Fruit fly (Drosophila melanogaster) whole organism, embryonic: ENCODE results near the gene Pi3K68D.

Experiments
- B-H1 ChIP-seq: fragments of 200-800 bp; sonication (Bioruptor generic); IDR thresholded peaks from 3 replicates; pipeline ENCODE4 v1.3.6; 2022; ENCODE audit warnings: missing biosample characterization, missing genetic modification characterization
- CG1233 ChIP-seq: fragments of 200-800 bp; sonication (Bioruptor generic); optimal IDR thresholded peaks from 4 replicates; lab custom pipeline; 2018; ENCODE audit warnings: missing biosample characterization, mild to moderate bottlenecking, missing genetic modification characterization
- CG12391 ChIP-seq: fragments of 200-800 bp; sonication (Bioruptor generic); optimal IDR thresholded peaks from 3 replicates; lab custom pipeline; 2018; ENCODE audit warnings: missing biosample characterization, mild to moderate bottlenecking, missing genetic modification characterization, moderate library complexity
- CG13287 ChIP-seq: fragments of 200-800 bp; sonication (Bioruptor generic); IDR thresholded peaks from 2 replicates; pipeline ENCODE4 v1.3.6; 2022; ENCODE audit warnings: missing biosample characterization, missing genetic modification characterization; ENCODE audit not compliant: partially characterized antibody
- CG15601 ChIP-seq: fragments of 200-800 bp; sonication (Bioruptor generic); optimal IDR thresholded peaks from 3 replicates; lab custom pipeline; 2019; ENCODE audit warnings: missing biosample characterization, mild to moderate bottlenecking, missing genetic modification characterization, moderate library complexity
- CG1792 ChIP-seq: fragments of 200-800 bp; sonication (Bioruptor generic); optimal IDR thresholded peaks from 2 replicates; lab custom pipeline; 2016; ENCODE audit warnings: missing biosample characterization, missing genetic modification characterization
- CG18599 ChIP-seq: fragments of 200-800 bp; sonication (Bioruptor generic); optimal IDR thresholded peaks from 3 replicates; lab custom pipeline; 2017; ENCODE audit warnings: missing biosample characterization, missing genetic modification characterization, mild to moderate bottlenecking, moderate library complexity, missing genetic modification reagents
- CG2712 ChIP-seq: fragments of 200-800 bp; optimal IDR thresholded peaks from 3 replicates; lab custom pipeline; 2019; ENCODE audit warnings: missing biosample characterization, mild to moderate bottlenecking, missing genetic modification characterization, moderate library complexity
- CG30020 ChIP-seq: fragments of 200-800 bp; optimal IDR thresholded peaks from 2 replicates; lab custom pipeline; 2019; ENCODE audit warnings: missing biosample characterization, mild to moderate bottlenecking, missing genetic modification characterization, moderate library complexity
- CG33213 ChIP-seq: fragments of 200-800 bp; sonication (Bioruptor generic); optimal IDR thresholded peaks from 3 replicates; lab custom pipeline; 2016; ENCODE audit warnings: missing biosample characterization, missing genetic modification characterization
- CG33557 ChIP-seq: fragments of 200-800 bp; sonication (Bioruptor generic); optimal IDR thresholded peaks from 2 replicates; lab custom pipeline; 2019; ENCODE audit warnings: missing biosample characterization, mild to moderate bottlenecking, missing genetic modification characterization, moderate library complexity
- CG34224 ChIP-seq: fragments of 200-800 bp; sonication (Bioruptor generic); IDR thresholded peaks from 3 replicates; pipeline ENCODE4 v1.3.6; 2022; ENCODE audit warnings: missing biosample characterization, missing genetic modification characterization; ENCODE audit not compliant: partially characterized antibody
- CG4282 ChIP-seq: fragments of 200-800 bp; sonication (Bioruptor generic); optimal IDR thresholded peaks from 2 replicates; lab custom pipeline; 2016; ENCODE audit warnings: missing biosample characterization, missing genetic modification characterization
- CG6654 ChIP-seq: fragments of 200-800 bp; sonication (Bioruptor generic); optimal IDR thresholded peaks from 2 replicates; lab custom pipeline; 2017; ENCODE audit warnings: missing biosample characterization, mild to moderate bottlenecking, missing genetic modification characterization
- CG7372 ChIP-seq: fragments of 200-800 bp; sonication (Bioruptor generic); IDR thresholded peaks from 2 replicates; pipeline ENCODE4 v1.3.6; 2022; ENCODE audit warnings: missing biosample characterization, missing genetic modification characterization
- CG7928 ChIP-seq: fragments of 200-800 bp; sonication (Bioruptor generic); optimal IDR thresholded peaks from 2 replicates; lab custom pipeline; 2017; ENCODE audit warnings: missing biosample characterization, mild to moderate bottlenecking, missing genetic modification characterization
- CG7963 ChIP-seq: fragments of 200-800 bp; sonication (Bioruptor generic); IDR thresholded peaks from 3 replicates; pipeline ENCODE4 v1.3.6; 2022; ENCODE audit warnings: missing biosample characterization, missing genetic modification characterization; ENCODE audit not compliant: partially characterized antibody
- CG7987 ChIP-seq: fragments of 200-800 bp; sonication (Bioruptor generic); optimal IDR thresholded peaks from 2 replicates; lab custom pipeline; 2018; ENCODE audit warnings: missing biosample characterization, mild to moderate bottlenecking, missing genetic modification characterization, moderate library complexity
- Deaf1 ChIP-seq: fragments of 200-800 bp; optimal IDR thresholded peaks from 3 replicates; lab custom pipeline; 2019; ENCODE audit warnings: missing biosample characterization, mild to moderate bottlenecking, missing genetic modification characterization, moderate library complexity
- Dfd ChIP-seq, 2 experiments: fragments of >200 bp; optimal IDR thresholded peaks; 2 replicates each; lab custom pipeline; 2017; ENCODE audit warnings: missing biosample characterization in 2 of 2, missing genetic modification characterization in 2 of 2
- Doc3 ChIP-seq: fragments of 200-800 bp; sonication (Bioruptor generic); IDR thresholded peaks from 3 replicates; pipeline ENCODE4 v1.3.6; 2022; ENCODE audit warnings: missing biosample characterization, missing genetic modification characterization; ENCODE audit not compliant: partially characterized antibody
- Eip74EF ChIP-seq, 2 experiments: fragments of 200-800 bp in 1 of 2; fragments of >200 bp in 1 of 2; sonication (Bioruptor generic) in 1 of 2; optimal IDR thresholded peaks; 2 replicates each; lab custom pipeline; 2017 to 2019; ENCODE audit warnings: missing biosample characterization in 2 of 2, missing genetic modification characterization in 2 of 2, mild to moderate bottlenecking in 1 of 2, moderate library complexity in 1 of 2
- Fer1 ChIP-seq: fragments of 200-800 bp; sonication (Bioruptor generic); optimal IDR thresholded peaks from 2 replicates; lab custom pipeline; 2017; ENCODE audit warnings: missing biosample characterization, mild to moderate bottlenecking, missing genetic modification characterization
- GATAe ChIP-seq: fragments of 200-800 bp; sonication (Bioruptor generic); conservative IDR thresholded peaks from 2 replicates; pipeline ENCODE4 v1.3.6; 2022; ENCODE audit warnings: missing biosample characterization, missing genetic modification characterization
- HHEX ChIP-seq: fragments of 200-800 bp; sonication (Bioruptor generic); optimal IDR thresholded peaks from 3 replicates; lab custom pipeline; 2017; ENCODE audit warnings: missing biosample characterization, mild to moderate bottlenecking, missing genetic modification characterization, missing genetic modification reagents
- Hmr ChIP-seq: fragments of 200-800 bp; sonication (Bioruptor generic); optimal IDR thresholded peaks from 3 replicates; lab custom pipeline; 2017; ENCODE audit warnings: mild to moderate bottlenecking, missing biosample characterization, missing genetic modification reagents, missing genetic modification characterization
- Med ChIP-seq: fragments of 200-800 bp; sonication (Bioruptor generic); peaks from one replicate; lab custom pipeline; 2016; ENCODE audit warnings: missing biosample characterization, missing genetic modification characterization, mild to moderate bottlenecking, inconsistent platforms, moderate library complexity
- NC2β ChIP-seq: fragments of 200-800 bp; sonication (Bioruptor generic); optimal IDR thresholded peaks from 2 replicates; lab custom pipeline; 2016; ENCODE audit warnings: missing biosample characterization, missing genetic modification characterization
- Opbp ChIP-seq: fragments of 200-800 bp; sonication (Bioruptor generic); IDR thresholded peaks from 3 replicates; pipeline ENCODE4 v1.3.6; 2022; ENCODE audit warnings: missing biosample characterization, missing genetic modification characterization; ENCODE audit not compliant: partially characterized antibody
- Stat92E ChIP-seq, 3 experiments: fragments of >200 bp in 2 of 3; fragments of 200-800 bp in 1 of 3; sonication (Bioruptor generic) in 1 of 3; optimal IDR thresholded peaks; 2 replicates each; lab custom pipeline; 2017 to 2019; ENCODE audit warnings: missing biosample characterization in 3 of 3, missing genetic modification characterization in 3 of 3, mild to moderate bottlenecking in 1 of 3, moderate library complexity in 1 of 3
- Tbp ChIP-seq: fragments of >200 bp; optimal IDR thresholded peaks from 2 replicates; lab custom pipeline; 2018; ENCODE audit warnings: missing biosample characterization, missing genetic modification characterization
- caup ChIP-seq: fragments of 200-800 bp; sonication (Bioruptor generic); optimal IDR thresholded peaks from 3 replicates; lab custom pipeline; 2017; ENCODE audit warnings: missing biosample characterization, mild to moderate bottlenecking, missing genetic modification characterization, moderate library complexity; ENCODE audit not compliant: severe bottlenecking
- cg ChIP-seq: fragments of 200-800 bp; sonication (Bioruptor generic); optimal IDR thresholded peaks from 3 replicates; lab custom pipeline; 2019; ENCODE audit warnings: missing biosample characterization, mild to moderate bottlenecking, missing genetic modification characterization, moderate library complexity
- crol ChIP-seq: fragments of 200-800 bp; sonication (Bioruptor generic); IDR thresholded peaks from 2 replicates; pipeline ENCODE4 v1.3.6; 2022; ENCODE audit warnings: missing biosample characterization, missing genetic modification characterization
- ewg ChIP-seq: fragments of 200-800 bp; sonication (Bioruptor generic); optimal IDR thresholded peaks from 3 replicates; lab custom pipeline; 2017; ENCODE audit warnings: mild to moderate bottlenecking, missing biosample characterization, missing genetic modification reagents, missing genetic modification characterization
- fru ChIP-seq: fragments of >200 bp; optimal IDR thresholded peaks from 2 replicates; lab custom pipeline; 2017
- gem ChIP-seq: fragments of 200-800 bp; sonication (Bioruptor generic); optimal IDR thresholded peaks from 2 replicates; lab custom pipeline; 2019; ENCODE audit warnings: missing biosample characterization, mild to moderate bottlenecking, missing genetic modification characterization, moderate library complexity
- hkb ChIP-seq, 2 experiments: fragments of 200-800 bp in 1 of 2; fragments of >200 bp in 1 of 2; sonication (Bioruptor generic) in 1 of 2; IDR thresholded peaks in 1 of 2; optimal IDR thresholded peaks in 1 of 2; 2 replicates each; pipeline versions ENCODE4 v1.3.6 to Lab custom; 2017 to 2022; ENCODE audit warnings: missing biosample characterization in 1 of 2, missing genetic modification characterization in 1 of 2
- ken ChIP-seq: fragments of 200-800 bp; sonication (Bioruptor generic); IDR thresholded peaks from 3 replicates; pipeline ENCODE4 v1.3.6; 2022; ENCODE audit warnings: missing biosample characterization, missing genetic modification characterization
- lola ChIP-seq, 3 experiments: fragments of >200 bp in 2 of 3; fragments of 200-800 bp in 1 of 3; sonication (Bioruptor generic) in 1 of 3; optimal IDR thresholded peaks; 2 replicates each; lab custom pipeline; 2017 to 2019; ENCODE audit warnings: missing biosample characterization in 3 of 3, missing genetic modification characterization in 3 of 3, mild to moderate bottlenecking in 1 of 3, moderate library complexity in 1 of 3
- org-1 ChIP-seq: fragments of 200-800 bp; sonication (Bioruptor generic); optimal IDR thresholded peaks from 2 replicates; lab custom pipeline; 2017; ENCODE audit warnings: missing biosample characterization, missing genetic modification characterization
- pfk ChIP-seq: fragments of 200-800 bp; sonication (Bioruptor generic); optimal IDR thresholded peaks from 2 replicates; lab custom pipeline; 2018; ENCODE audit warnings: missing biosample characterization, mild to moderate bottlenecking, missing genetic modification characterization, moderate library complexity
- phol ChIP-seq: fragments of 200-800 bp; sonication (Bioruptor generic); optimal IDR thresholded peaks from 3 replicates; lab custom pipeline; 2018; ENCODE audit warnings: missing biosample characterization, mild to moderate bottlenecking, missing genetic modification characterization, moderate library complexity
- ranshi ChIP-seq: fragments of 200-800 bp; sonication (Bioruptor generic); IDR thresholded peaks from 2 replicates; pipeline ENCODE4 v1.3.6; 2022; ENCODE audit warnings: missing biosample characterization, missing genetic modification characterization
- rib ChIP-seq: fragments of 200-800 bp; sonication (Bioruptor generic); IDR thresholded peaks from 2 replicates; pipeline ENCODE4 v1.3.6; 2022; ENCODE audit warnings: missing biosample characterization, missing genetic modification characterization
- shn ChIP-seq: fragments of 200-800 bp; sonication (Bioruptor generic); optimal IDR thresholded peaks from 3 replicates; lab custom pipeline; 2016; ENCODE audit warnings: missing biosample characterization, missing genetic modification characterization
- sob ChIP-seq: fragments of 200-800 bp; sonication (Bioruptor generic); IDR thresholded peaks from 2 replicates; pipeline ENCODE4 v1.3.6; 2022; ENCODE audit warnings: missing biosample characterization, missing genetic modification characterization
- trem ChIP-seq: fragments of 200-800 bp; optimal IDR thresholded peaks from 3 replicates; lab custom pipeline; 2019; ENCODE audit warnings: missing biosample characterization, mild to moderate bottlenecking, missing genetic modification characterization, moderate library complexity

Pi3K68D gene

DNA sequence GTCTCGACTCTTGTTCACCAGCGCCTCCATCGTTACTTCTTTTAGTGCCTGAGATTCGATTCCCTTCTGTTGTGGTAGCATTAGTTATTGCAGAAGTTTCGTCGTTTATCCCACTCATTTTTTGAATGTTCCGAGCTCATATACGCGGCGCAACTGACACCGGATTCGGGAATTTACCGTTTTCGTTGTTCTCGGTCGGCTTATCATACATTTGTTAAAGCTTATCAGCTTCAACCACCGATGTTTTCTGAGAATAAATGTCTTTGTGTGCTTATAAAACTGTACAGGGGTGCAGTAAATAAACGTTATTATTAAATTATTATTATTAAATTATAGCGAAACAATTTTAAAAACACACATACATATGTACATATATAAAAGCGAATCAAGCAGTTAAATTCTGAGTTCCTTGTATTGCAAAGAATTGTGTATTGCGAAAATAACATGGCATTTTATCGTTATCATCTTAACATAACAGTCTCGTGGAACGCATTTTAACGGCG lies 46.8 kb upstream of the Pi3K68D start, which contains the start of gene CG43064 (continued):
- TF ChIP-seq CG33557 (GFP tag; lab: Kevin White, UChicago): no peak
- TF ChIP-seq Tbp (GFP tag; lab: Kevin White, UChicago): no peak
- TF ChIP-seq ewg: no peak
- no peak for TF ChIP-seq CG1792 (GFP tag; lab: Kevin White, UChicago)
- no peak for TF ChIP-seq fru (lab: Kevin White, UChicago)
- TF ChIP-seq CG15601 (tag; lab: Kevin White, UChicago): peak; percentile 47
- TF ChIP-seq CG7372: no peak
- no peak for TF ChIP-seq crol (GFP tag; lab: Robert Waterston, UW)
- no peak for TF ChIP-seq CG12391 (tag; lab: Kevin White, UChicago)
- TF ChIP-seq CG18599: no peak
- TF ChIP-seq cg (GFP tag; lab: Kevin White, UChicago): no peak
- no peak for TF ChIP-seq pfk (GFP tag; lab: Kevin White, UChicago)
- no peak for TF ChIP-seq B-H1
- no peak for TF ChIP-seq CG34224 (GFP tag; lab: Robert Waterston, UW)
- TF ChIP-seq Dfd (GFP tag; optimal IDR thresholded peaks at IDR 0.05; lab: Kevin White, UChicago): no peak
- TF ChIP-seq gem: peak; percentile 22
- TF ChIP-seq CG2712 (tag; lab: Kevin White, UChicago): no peak
- TF ChIP-seq trem (tag; lab: Kevin White, UChicago): no peak
- TF ChIP-seq HHEX (GFP tag; lab: Kevin White, UChicago): no peak
- no peak for TF ChIP-seq rib (GFP tag; lab: Robert Waterston, UW)
- TF ChIP-seq GATAe: peak; percentile 77
- no peak for TF ChIP-seq Hmr
- TF ChIP-seq Eip74EF (GFP tag; optimal IDR thresholded peaks at IDR 0.05; lab: Kevin White, UChicago): no peak
- peak; percentile 62 for TF ChIP-seq CG7928 (GFP tag; lab: Kevin White, UChicago)
- no peak for TF ChIP-seq hkb (optimal IDR thresholded peaks at IDR 0.05; lab: Kevin White, UChicago)
- TF ChIP-seq hkb (GFP tag; IDR thresholded peaks at IDR 0.05; lab: Robert Waterston, UW): no peak
- no peak for TF ChIP-seq phol (tag; lab: Kevin White, UChicago)
- TF ChIP-seq caup (GFP tag; lab: Kevin White, UChicago): no peak
- peak; percentile 87 for TF ChIP-seq CG6654 (GFP tag; lab: Kevin White, UChicago)

DNA sequence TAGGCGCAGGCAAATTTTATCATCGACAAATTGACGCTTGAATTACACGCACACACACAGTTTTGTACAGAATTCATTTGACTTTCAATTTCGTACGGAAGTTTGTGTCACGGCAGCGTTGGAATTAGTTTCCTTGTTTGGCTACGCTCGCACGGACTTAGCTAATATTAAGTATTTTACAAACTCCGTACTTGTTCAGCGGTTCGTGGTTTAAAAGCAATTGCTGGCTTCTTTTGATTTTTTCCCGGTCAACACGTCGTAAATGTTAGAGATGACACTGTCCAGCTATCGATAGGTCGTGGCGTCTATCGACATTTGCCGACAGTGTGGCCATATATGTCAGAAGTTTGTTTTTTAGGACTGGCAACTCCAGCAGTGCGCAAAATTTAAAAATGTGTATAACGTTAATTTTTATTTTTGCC lies 43.5 kb upstream of the Pi3K68D start, which contains the start of gene CycA:
CycA (minus strand) TSS at position 283 of the 422 bp plus-strand sequence.
- peak; percentile 44; the same call in 1 of the 3 replicates for TF ChIP-seq ken
- 0 out of 2 replicates have a peak, but pooled peaks have one; percentile 7 for TF ChIP-seq sob
- peak; percentile 93 for TF ChIP-seq cg (GFP tag; lab: Kevin White, UChicago)
- peak in 1 of 3 experiments; percentile 69 for TF ChIP-seq Stat92E (GFP tag; optimal IDR thresholded peaks at IDR 0.05; lab: Kevin White, UChicago)
- TF ChIP-seq Doc3: peak; percentile 67
- peak in 1 of 3 experiments; percentile 9 for TF ChIP-seq lola (GFP tag; optimal IDR thresholded peaks at IDR 0.05; lab: Kevin White, UChicago)
- TF ChIP-seq CG4282 (GFP tag; lab: Kevin White, UChicago): peak; percentile 26
- TF ChIP-seq CG33213 (GFP tag; lab: Kevin White, UChicago): peak; percentile 49
- TF ChIP-seq Fer1: peak; percentile 37
- TF ChIP-seq Opbp (GFP tag; lab: Robert Waterston, UW): peak; percentile 94
- peak; percentile 78 for TF ChIP-seq Med
- TF ChIP-seq phol (tag; lab: Kevin White, UChicago): peak; percentile 72
- 0 out of 2 replicates have a peak, but pooled peaks have one; percentile 2 for TF ChIP-seq ranshi (GFP tag; lab: Robert Waterston, UW)
- TF ChIP-seq CG13287 (GFP tag; lab: Robert Waterston, UW): peak; percentile 90
- peak; percentile 7 for TF ChIP-seq CG30020
- peak; percentile 42 for TF ChIP-seq CG7987 (GFP tag; lab: Kevin White, UChicago)
- peak; percentile 5 for TF ChIP-seq shn (GFP tag; lab: Kevin White, UChicago)
- TF ChIP-seq NC2β (GFP tag; lab: Kevin White, UChicago): no peak
- TF ChIP-seq CG7963 (GFP tag; lab: Robert Waterston, UW): peak; percentile 61; the same call in 1 of the 3 replicates
- no peak for TF ChIP-seq org-1 (GFP tag; lab: Kevin White, UChicago)
- no peak for TF ChIP-seq CG1233
- peak; percentile 23 for TF ChIP-seq Deaf1 (tag; lab: Kevin White, UChicago)
